Fruit fly (Drosophila melanogaster): ENCODE measurements around the gene f.

f gene

DNA sequence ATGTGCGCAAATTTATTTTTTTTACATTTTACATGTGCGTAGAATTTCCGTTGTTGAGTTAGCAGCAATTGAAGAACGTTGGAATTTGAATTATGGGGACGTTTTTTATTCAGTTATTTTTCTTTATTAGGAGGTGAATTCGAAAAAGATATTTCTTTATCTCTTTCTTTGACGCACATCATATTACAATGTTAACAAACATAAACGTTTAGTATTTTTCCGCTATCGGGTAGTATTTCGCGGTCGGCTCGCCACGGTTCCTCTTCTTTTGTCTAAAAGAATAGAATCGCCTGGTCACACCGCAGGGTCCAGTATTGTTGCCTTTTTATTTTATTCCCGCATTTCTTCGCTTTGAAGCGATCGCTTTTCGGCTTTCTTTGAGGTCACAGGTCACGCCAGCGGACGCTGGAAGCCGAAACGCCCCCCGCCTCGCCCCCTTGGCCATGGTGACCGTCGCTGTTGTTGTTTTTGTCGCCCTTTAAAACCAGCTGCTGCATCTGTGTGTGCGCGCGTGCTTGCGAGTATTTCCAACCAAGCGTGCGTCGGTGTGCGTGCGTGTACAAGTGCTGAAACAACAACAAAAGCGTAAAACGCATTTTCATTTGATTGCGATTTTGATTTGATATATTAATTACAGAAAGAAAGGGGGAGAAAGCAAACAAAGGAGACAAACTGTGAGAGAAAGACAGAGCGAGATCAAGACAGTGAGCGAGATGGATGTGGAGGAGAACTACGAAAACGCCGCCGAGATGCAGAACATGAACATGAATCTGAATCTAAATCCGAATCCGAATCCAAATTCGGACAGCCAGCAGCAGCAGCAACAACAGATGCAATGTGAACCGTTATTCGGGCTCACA is 69.7 kb downstream of the f start (continued):
- TF ChIP-seq trem (tag; optimal IDR thresholded peaks at IDR 0.05): no peak
- TF ChIP-seq gcm (GFP tag; optimal IDR thresholded peaks at IDR 0.05): peak; percentile 56
- TF ChIP-seq Jarid2 (GFP tag; optimal IDR thresholded peaks at IDR 0.05): peak; percentile 36
- TF ChIP-seq CG18011 (GFP tag; optimal IDR thresholded peaks at IDR 0.05): no peak
- no peak for TF ChIP-seq CG17385 (GFP tag; optimal IDR thresholded peaks at IDR 0.05)
- TF ChIP-seq schlank (tag; optimal IDR thresholded peaks at IDR 0.05): no peak
- peak; percentile 15 for TF ChIP-seq Dp (GFP tag; optimal IDR thresholded peaks at IDR 0.05)
- peak; percentile 31 for TF ChIP-seq E2f2 (GFP tag; IDR thresholded peaks at IDR 0.05)
- no peak for TF ChIP-seq jigr1 (GFP tag; IDR thresholded peaks at IDR 0.05)
- no peak for TF ChIP-seq CG2202 (tag; optimal IDR thresholded peaks at IDR 0.05)
- no peak for TF ChIP-seq CG18764 (GFP tag; optimal IDR thresholded peaks at IDR 0.05)
- no peak for TF ChIP-seq CoRest (tag; optimal IDR thresholded peaks at IDR 0.05)
- TF ChIP-seq CG6272 (GFP tag; IDR thresholded peaks at IDR 0.05): no peak
- TF ChIP-seq Sin3A (optimal IDR thresholded peaks at IDR 0.05): peak; percentile 38
- peak; percentile 22 for TF ChIP-seq sug (tag; optimal IDR thresholded peaks at IDR 0.05)
- TF ChIP-seq p53 (GFP tag; optimal IDR thresholded peaks at IDR 0.05): no peak
- TF ChIP-seq lab (GFP tag; optimal IDR thresholded peaks at IDR 0.05): no peak
- no peak for TF ChIP-seq klu (GFP tag; IDR thresholded peaks at IDR 0.05)
- no peak for TF ChIP-seq Awh (GFP tag; IDR thresholded peaks at IDR 0.05)
- TF ChIP-seq nmo (GFP tag; optimal IDR thresholded peaks at IDR 0.05): peak; percentile 2
- peak; percentile 30 for TF ChIP-seq nom (GFP tag; optimal IDR thresholded peaks at IDR 0.05)
- TF ChIP-seq MBD-R2 (GFP tag; IDR thresholded peaks at IDR 0.05): peak; percentile 26
- TF ChIP-seq vvl (GFP tag; IDR thresholded peaks at IDR 0.05): peak; percentile 31; the same call in 1 of the 2 replicates
- peak; percentile 13 for TF ChIP-seq Sry-δ (GFP tag; optimal IDR thresholded peaks at IDR 0.05)
- no peak for TF ChIP-seq CG12104 (GFP tag; optimal IDR thresholded peaks at IDR 0.05)
- TF ChIP-seq pzg (GFP tag; optimal IDR thresholded peaks at IDR 0.05): peak; percentile 26
- 0 out of 3 replicates have a peak, but pooled peaks have one; percentile 28 for TF ChIP-seq row (GFP tag; IDR thresholded peaks at IDR 0.05)
- no peak for TF ChIP-seq Usf (GFP tag; optimal IDR thresholded peaks at IDR 0.05)
- no peak for TF ChIP-seq shn (GFP tag; optimal IDR thresholded peaks at IDR 0.05)
- TF ChIP-seq gem (tag; optimal IDR thresholded peaks at IDR 0.05): no peak
- TF ChIP-seq cg (GFP tag; optimal IDR thresholded peaks at IDR 0.05): peak; percentile 90
- TF ChIP-seq Oli (tag; optimal IDR thresholded peaks at IDR 0.05): no peak
- TF ChIP-seq Ets97D (GFP tag; optimal IDR thresholded peaks at IDR 0.05): peak; percentile 12
- no peak for TF ChIP-seq dati (GFP tag; IDR thresholded peaks at IDR 0.05)
- no peak for TF ChIP-seq GATAe (GFP tag; conservative IDR thresholded peaks at IDR 0.05)
- TF ChIP-seq Side (GFP tag; optimal IDR thresholded peaks at IDR 0.05): no peak
- peak; percentile 12; the same call in 1 of the 2 replicates for TF ChIP-seq bbx (GFP tag; IDR thresholded peaks at IDR 0.05; ENCODE audit: partially characterized antibody)
- no peak for TF ChIP-seq gce (GFP tag; IDR thresholded peaks at IDR 0.05)
- TF ChIP-seq psq (GFP tag; optimal IDR thresholded peaks at IDR 0.05): no peak
- TF ChIP-seq lmd (GFP tag; IDR thresholded peaks at IDR 0.05): no peak
- peak; percentile 18 for TF ChIP-seq dm (GFP tag; optimal IDR thresholded peaks at IDR 0.05)
- peak; percentile 60 for TF ChIP-seq BEAF-32 (GFP tag; optimal IDR thresholded peaks at IDR 0.05)
- peak; percentile 72 for TF ChIP-seq Med (GFP tag)
- TF ChIP-seq amos (GFP tag; IDR thresholded peaks at IDR 0.05; ENCODE audit: partially characterized antibody): peak; percentile 34
- TF ChIP-seq Bdp1 (GFP tag; optimal IDR thresholded peaks at IDR 0.05): no peak
- no peak for TF ChIP-seq ind (GFP tag; optimal IDR thresholded peaks at IDR 0.05)
- peak; percentile 91 for TF ChIP-seq MESR4 (GFP tag; optimal IDR thresholded peaks at IDR 0.05)
- no peak for TF ChIP-seq lilli (GFP tag; optimal IDR thresholded peaks at IDR 0.05)
- no peak for TF ChIP-seq Deaf1 (tag; optimal IDR thresholded peaks at IDR 0.05)

Measured in whole organism, embryonic.